Worm (Caenorhabditis elegans): ENCODE data around the gene C17B7.10.

DNA sequence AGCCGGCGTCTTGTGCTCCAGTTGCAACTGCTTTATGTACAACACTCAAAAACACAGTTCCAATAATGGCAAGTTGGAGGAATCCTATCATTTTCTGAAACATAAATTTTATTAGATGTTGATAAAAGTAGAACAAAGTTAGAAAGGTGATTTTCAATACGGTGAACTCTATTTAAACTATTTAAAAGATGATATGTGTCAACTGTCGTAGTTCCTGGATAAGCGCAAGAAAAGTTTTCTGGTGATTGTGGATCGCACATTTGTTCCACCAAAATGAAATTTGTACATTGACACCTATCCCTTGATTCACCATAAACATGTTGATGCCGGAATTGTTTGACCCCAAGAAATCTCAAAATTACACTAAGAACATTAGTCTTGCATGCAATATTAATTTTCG lies 9.8 kb downstream of the C17B7.10 start, which contains the start of gene C17B7.9:
- TF ChIP-seq ztf-26 (tag; optimal IDR thresholded peaks at IDR 0.05) = no peak
- no peak for TF ChIP-seq unc-130 (GFP tag; optimal IDR thresholded peaks at IDR 0.05)
- TF ChIP-seq nhr-27 (tag; optimal IDR thresholded peaks at IDR 0.05) = no peak
- TF ChIP-seq lsy-27 (tag; optimal IDR thresholded peaks at IDR 0.05; ENCODE audit: borderline replicate concordance, insufficient read depth) = no peak
- no peak for TF ChIP-seq him-1 (tag; optimal IDR thresholded peaks at IDR 0.05)

Data from whole organism, young adult.